Worm (Caenorhabditis elegans) whole organism, early embryonic: ENCODE data around the gene semi-1.

Source experiments
- B0310.2 ChIP-seq: sonication (generic microtip); optimal IDR thresholded peaks from 2 replicates; lab custom pipeline; 2016; ENCODE audit warnings: mild to moderate bottlenecking, missing genetic modification characterization, missing compliant biosample characterization
- F13C5.2 ChIP-seq: sonication (generic microtip); optimal IDR thresholded peaks from 2 replicates; lab custom pipeline; 2017; ENCODE audit warnings: mild to moderate bottlenecking, missing genetic modification characterization, inconsistent platforms, missing compliant biosample characterization
- aly-1 ChIP-seq: sonication (generic microtip); optimal IDR thresholded peaks from 2 replicates; lab custom pipeline; 2016; ENCODE audit warnings: missing genetic modification characterization, missing compliant biosample characterization
- ama-1 ChIP-seq: fragments of 150-350 bp; optimal IDR thresholded peaks from 2 replicates; lab custom pipeline; 2014
- ceh-13 ChIP-seq: fragments of 200-800 bp; sonication (Bioruptor generic); optimal IDR thresholded peaks from 2 replicates; lab custom pipeline; 2018; ENCODE audit warnings: mild to moderate bottlenecking, missing genetic modification characterization, missing compliant biosample characterization
- ceh-36 ChIP-seq: sonication (generic microtip); optimal IDR thresholded peaks from 2 replicates; lab custom pipeline; 2016; ENCODE audit warnings: missing genetic modification characterization, inconsistent platforms, missing compliant biosample characterization
- ets-7 ChIP-seq: sonication (generic microtip); optimal IDR thresholded peaks from 2 replicates; lab custom pipeline; 2016; ENCODE audit warnings: missing genotype, missing genetic modification characterization, missing compliant biosample characterization
- flt-1 ChIP-seq: fragments of 200-800 bp; sonication (Bioruptor generic); IDR thresholded peaks from 2 replicates; pipeline ENCODE4 v1.3.6; 2022; ENCODE audit warnings: missing genetic modification characterization, missing compliant biosample characterization
- hmbx-1 ChIP-seq: sonication (generic microtip); optimal IDR thresholded peaks from 2 replicates; lab custom pipeline; 2016; ENCODE audit warnings: mild to moderate bottlenecking, missing genetic modification characterization, missing compliant biosample characterization
- hmg-4 ChIP-seq: fragments of 200-800 bp; sonication (Bioruptor generic); optimal IDR thresholded peaks from 2 replicates; lab custom pipeline; 2018; ENCODE audit warnings: mild to moderate bottlenecking, missing genetic modification characterization, missing compliant biosample characterization
- hnd-1 ChIP-seq: sonication (generic microtip); optimal IDR thresholded peaks from 2 replicates; lab custom pipeline; 2016; ENCODE audit warnings: missing genetic modification characterization, missing compliant biosample characterization
- pes-1 ChIP-seq: fragments of 200-800 bp; sonication (Bioruptor generic); IDR thresholded peaks from 2 replicates; pipeline ENCODE4 v1.3.6; 2022; ENCODE audit warnings: missing genetic modification reagents, missing genetic modification characterization, missing compliant biosample characterization
- scrt-1 ChIP-seq: fragments of 200-800 bp; sonication (Bioruptor generic); IDR thresholded peaks from 2 replicates; pipeline ENCODE4 v1.3.6; 2022; ENCODE audit warnings: missing genetic modification characterization, missing compliant biosample characterization
- sea-1 ChIP-seq: fragments of 200-800 bp; sonication (Bioruptor generic); conservative IDR thresholded peaks from 2 replicates; pipeline ENCODE4 v1.3.6; 2022; ENCODE audit warnings: missing genetic modification characterization, missing compliant biosample characterization
- tbx-11 ChIP-seq: fragments of 200-800 bp; sonication (Bioruptor generic); IDR thresholded peaks from 2 replicates; pipeline ENCODE4 v1.3.6; 2022; ENCODE audit warnings: missing genetic modification characterization, missing compliant biosample characterization
- tbx-37 ChIP-seq: fragments of 200-800 bp; sonication (Bioruptor generic); conservative IDR thresholded peaks from 2 replicates; pipeline ENCODE4 v1.3.6; 2022; ENCODE audit warnings: missing genetic modification reagents, missing genetic modification characterization, missing compliant biosample characterization
- tra-4 ChIP-seq: sonication (generic microtip); optimal IDR thresholded peaks from 2 replicates; lab custom pipeline; 2017; ENCODE audit warnings: missing genetic modification characterization, missing compliant biosample characterization

Gene semi-1

ce11 chrV:13476350-13476749 is 38.7 kb downstream of the semi-1 start, which contains the start of gene T10G3.8:
TSS of gene T10G3.8 (minus strand) at chrV:13476450.
- TF ChIP-seq tbx-11 (GFP tag; lab: Robert Waterston, UW) (no peak), scrt-1 (no peak), ama-1 (no peak), ets-7 (tag; lab: Kevin White, UChicago) (no peak), F13C5.2 (tag; lab: Kevin White, UChicago) (no peak), hmbx-1 (tag; lab: Kevin White, UChicago) (no peak), tbx-37 (GFP tag; lab: Robert Waterston, UW) (no peak), hnd-1 (tag; lab: Kevin White, UChicago) (no peak)

ce11 chrV:13473467-13473866 is 41.5 kb downstream of the semi-1 start, which contains the start of gene T10G3.1:
TSS of gene T10G3.1 (minus strand) at chrV:13473679.
- no peak for TF ChIP-seq ceh-36 (tag; lab: Kevin White, UChicago)

- no peak for TF ChIP-seq ceh-36 (tag; lab: Kevin White, UChicago)
- no peak for TF ChIP-seq ceh-13 (GFP tag; lab: Kevin White, UChicago)
- no peak for TF ChIP-seq ama-1
- TF ChIP-seq sea-1 (GFP tag; lab: Robert Waterston, UW) = no peak
- TF ChIP-seq pes-1 (GFP tag; lab: Robert Waterston, UW) = no peak
- no peak for TF ChIP-seq tbx-11 (GFP tag; lab: Robert Waterston, UW)
- no peak for TF ChIP-seq hmg-4
- TF ChIP-seq scrt-1 = no peak
- no peak for TF ChIP-seq hnd-1 (tag; lab: Kevin White, UChicago)
- no peak for TF ChIP-seq B0310.2 (tag; lab: Kevin White, UChicago)
- TF ChIP-seq hmbx-1 (tag; lab: Kevin White, UChicago) = no peak
- no peak for TF ChIP-seq tra-4
- TF ChIP-seq ets-7 (tag; lab: Kevin White, UChicago) = no peak
- TF ChIP-seq aly-1 (tag; lab: Kevin White, UChicago) = no peak
Observed at ce11 chrV:13472062-13472461, 43.0 kb downstream of the semi-1 start.

ce11 chrV:13468190-13468765 is 46.7 kb downstream of the semi-1 start, which contains the start of the genes F25H9.6 and F25H9.7:
TSS of gene F25H9.6 (minus strand) at chrV:13468361.
TSS of gene F25H9.7 (plus strand) at chrV:13468376.
- TF ChIP-seq ets-7 (tag; lab: Kevin White, UChicago) = peak; percentile 37
- TF ChIP-seq pes-1 (GFP tag; lab: Robert Waterston, UW) = peak; percentile 72
- peak; percentile 64 for TF ChIP-seq F13C5.2 (tag; lab: Kevin White, UChicago)
- TF ChIP-seq tbx-37 (GFP tag; lab: Robert Waterston, UW) = peak; percentile 89
- peak; percentile 7 for TF ChIP-seq hnd-1 (tag; lab: Kevin White, UChicago)
- TF ChIP-seq ceh-13 (GFP tag; lab: Kevin White, UChicago) = no peak
- TF ChIP-seq scrt-1 = 0 out of 2 replicates have a peak, but pooled peaks have one; percentile 32
- TF ChIP-seq flt-1 (GFP tag; lab: Robert Waterston, UW) = peak; percentile 58
- TF ChIP-seq tbx-11 (GFP tag; lab: Robert Waterston, UW) = 0 out of 2 replicates have a peak, but pooled peaks have one; percentile 17
- TF ChIP-seq ceh-36 (tag; lab: Kevin White, UChicago) = no peak

ce11 chrV:13464123-13464522 is 50.9 kb downstream of the semi-1 start:
- TF ChIP-seq hmg-4 = no peak
- no peak for TF ChIP-seq aly-1 (tag; lab: Kevin White, UChicago)
- no peak for TF ChIP-seq pes-1 (GFP tag; lab: Robert Waterston, UW)
- no peak for TF ChIP-seq ceh-36 (tag; lab: Kevin White, UChicago)
- no peak for TF ChIP-seq tra-4
- no peak for TF ChIP-seq tbx-11 (GFP tag; lab: Robert Waterston, UW)
- TF ChIP-seq hnd-1 (tag; lab: Kevin White, UChicago) = no peak
- no peak for TF ChIP-seq hmbx-1 (tag; lab: Kevin White, UChicago)
- TF ChIP-seq ceh-13 (GFP tag; lab: Kevin White, UChicago) = no peak

ce11 chrV:13462974-13463373 is 52.0 kb downstream of the semi-1 start, which contains the start of gene frm-10:
TSS of gene frm-10 (plus strand) at chrV:13463207.
- no peak for TF ChIP-seq hmg-4
- no peak for TF ChIP-seq scrt-1
- TF ChIP-seq hnd-1 (tag; lab: Kevin White, UChicago) = no peak
- TF ChIP-seq flt-1 (GFP tag; lab: Robert Waterston, UW) = no peak
- TF ChIP-seq pes-1 (GFP tag; lab: Robert Waterston, UW) = no peak
- no peak for TF ChIP-seq tbx-11 (GFP tag; lab: Robert Waterston, UW)
